Worm (Caenorhabditis elegans) whole organism, mixed stage, embryonic: ENCODE data around the gene srh-115.
"Not testable (repeated sequence)": the region's sequence is repeated elsewhere in the genome, so short reads cannot be mapped to it uniquely, and the experiment has no call there.

Source experiments
- M03D4.4 ChIP-seq: sonication (generic microtip); optimal IDR thresholded peaks from 2 replicates; lab custom pipeline; 2017; ENCODE audit warnings: mild to moderate bottlenecking, missing genetic modification characterization, missing compliant biosample characterization
- bed-3 ChIP-seq: fragments of 200-800 bp; sonication (Bioruptor generic); optimal IDR thresholded peaks from 3 replicates; lab custom pipeline; 2018; ENCODE audit warnings: mild to moderate bottlenecking, missing genetic modification characterization, moderate library complexity, missing compliant biosample characterization
- blmp-1 ChIP-seq: fragments of 150-350 bp; optimal IDR thresholded peaks from 2 replicates; lab custom pipeline; 2014; ENCODE audit warnings: missing biosample characterization, missing genetic modification characterization
- ceh-39 ChIP-seq: fragments of 150-350 bp; optimal IDR thresholded peaks from 2 replicates; lab custom pipeline; 2014; ENCODE audit warnings: missing biosample characterization, missing genetic modification characterization
- ceh-83 ChIP-seq: fragments of 200-800 bp; sonication (Bioruptor generic); optimal IDR thresholded peaks from 2 replicates; lab custom pipeline; 2018; ENCODE audit warnings: mild to moderate bottlenecking, missing genetic modification characterization, missing compliant biosample characterization
- ces-1 ChIP-seq: fragments of 150-350 bp; optimal IDR thresholded peaks from 2 replicates; lab custom pipeline; 2014; ENCODE audit warnings: missing biosample characterization, missing genetic modification reagents, missing genetic modification characterization
- cnd-1 ChIP-seq: fragments of 200-800 bp; sonication (Bioruptor generic); optimal IDR thresholded peaks from 2 replicates; lab custom pipeline; 2018; ENCODE audit warnings: mild to moderate bottlenecking, missing genetic modification characterization, missing compliant biosample characterization
- elt-1 ChIP-seq: sonication (generic microtip); optimal IDR thresholded peaks from 2 replicates; lab custom pipeline; 2017; ENCODE audit warnings: missing genetic modification characterization, mild to moderate bottlenecking, missing compliant biosample characterization, antibody characterized with exemption, moderate library complexity, borderline replicate concordance; ENCODE audit not compliant: insufficient read depth
- elt-3 ChIP-seq: fragments of 150-350 bp; optimal IDR thresholded peaks from 2 replicates; lab custom pipeline; 2014; ENCODE audit warnings: missing biosample characterization, missing genetic modification characterization
- flh-1 ChIP-seq: fragments of 200-800 bp; sonication (Bioruptor generic); optimal IDR thresholded peaks from 2 replicates; lab custom pipeline; 2018; ENCODE audit warnings: mild to moderate bottlenecking, missing genetic modification characterization, moderate library complexity, missing compliant biosample characterization
- hlh-1 ChIP-seq: fragments of 150-350 bp; optimal IDR thresholded peaks from 2 replicates; lab custom pipeline; 2014; ENCODE audit warnings: missing biosample characterization, missing genetic modification reagents, missing genetic modification characterization
- lin-13 ChIP-seq: fragments of 150-350 bp; optimal IDR thresholded peaks from 2 replicates; lab custom pipeline; 2014; ENCODE audit warnings: missing biosample characterization, missing genetic modification characterization
- lin-32 ChIP-seq: fragments of 200-800 bp; sonication (Bioruptor generic); optimal IDR thresholded peaks from 2 replicates; lab custom pipeline; 2018; ENCODE audit warnings: mild to moderate bottlenecking, missing genetic modification characterization, missing compliant biosample characterization
- lsy-2 ChIP-seq: fragments of 150-350 bp; optimal IDR thresholded peaks from 2 replicates; lab custom pipeline; 2014; ENCODE audit warnings: missing biosample characterization, missing genetic modification characterization
- mab-5 ChIP-seq: fragments of 150-350 bp; optimal IDR thresholded peaks from 2 replicates; lab custom pipeline; 2014; ENCODE audit warnings: missing biosample characterization, missing genetic modification characterization
- mep-1 ChIP-seq: fragments of 150-350 bp; optimal IDR thresholded peaks from 2 replicates; lab custom pipeline; 2017; ENCODE audit warnings: missing biosample characterization, missing genetic modification reagents, missing genetic modification characterization, inconsistent platforms
- nhr-28 ChIP-seq: fragments of 150-350 bp; optimal IDR thresholded peaks from 2 replicates; lab custom pipeline; 2014; ENCODE audit warnings: missing biosample characterization, missing genetic modification characterization
- nhr-76 ChIP-seq: sonication (generic microtip); optimal IDR thresholded peaks from 2 replicates; lab custom pipeline; 2017; ENCODE audit warnings: missing biosample characterization, missing genetic modification characterization
- pha-4 ChIP-seq: fragments of 150-350 bp; optimal IDR thresholded peaks from 2 replicates; lab custom pipeline; 2018; ENCODE audit warnings: missing biosample characterization, missing genetic modification reagents, missing genetic modification characterization
- sem-2 ChIP-seq: fragments of 200-800 bp; sonication (Bioruptor generic); optimal IDR thresholded peaks from 2 replicates; lab custom pipeline; 2018; ENCODE audit warnings: mild to moderate bottlenecking, missing genetic modification characterization, missing compliant biosample characterization
- sptf-1 ChIP-seq: sonication (generic microtip); optimal IDR thresholded peaks from 2 replicates; lab custom pipeline; 2017; ENCODE audit warnings: mild to moderate bottlenecking, missing genetic modification characterization, moderate library complexity, missing compliant biosample characterization
- tbx-8 ChIP-seq: fragments of 200-800 bp; sonication (Bioruptor generic); optimal IDR thresholded peaks from 2 replicates; lab custom pipeline; 2018; ENCODE audit warnings: mild to moderate bottlenecking, missing genetic modification characterization, moderate library complexity, missing compliant biosample characterization
- unc-120 ChIP-seq: sonication (generic microtip); optimal IDR thresholded peaks from 2 replicates; lab custom pipeline; 2017; ENCODE audit warnings: missing genetic modification characterization, missing compliant biosample characterization; ENCODE audit not compliant: poor library complexity, severe bottlenecking
- unc-39 ChIP-seq: fragments of 150-350 bp; optimal IDR thresholded peaks from 2 replicates; lab custom pipeline; 2014; ENCODE audit warnings: missing biosample characterization, missing genetic modification characterization
- unc-62 ChIP-seq: fragments of 150-350 bp; optimal IDR thresholded peaks from 2 replicates; lab custom pipeline; 2014; ENCODE audit warnings: missing biosample characterization, missing genetic modification reagents, missing genetic modification characterization
- ztf-11 ChIP-seq: fragments of 150-350 bp; optimal IDR thresholded peaks from 2 replicates; lab custom pipeline; 2014; ENCODE audit warnings: missing biosample characterization, missing genetic modification characterization

srh-115 gene

DNA sequence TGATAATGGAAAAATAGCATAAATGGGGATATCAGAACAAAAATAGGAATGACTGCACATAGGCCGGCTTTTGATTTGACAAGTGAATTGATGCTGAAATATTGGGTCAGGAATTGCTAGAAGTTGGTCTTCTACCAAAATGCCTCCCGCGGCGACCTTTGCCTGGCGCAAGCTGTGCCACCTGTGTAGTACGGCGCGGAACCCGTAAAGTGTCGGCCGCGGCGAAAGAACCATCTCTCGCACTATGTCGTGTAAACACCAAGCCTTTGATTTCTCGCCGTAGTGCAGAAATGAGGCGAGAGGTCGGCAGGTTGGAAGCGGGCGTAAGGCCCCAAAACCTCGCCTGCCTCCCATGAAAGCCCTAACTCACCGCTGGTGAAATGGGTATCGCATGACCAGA lies 5.8 kb downstream of the srh-115 start:
- TF ChIP-seq unc-62 (no peak), bed-3 (GFP tag; lab: Kevin White, UChicago) (no peak), nhr-28 (no peak), nhr-76 (tag; lab: Kevin White, UChicago) (no peak), sem-2 (GFP tag; lab: Kevin White, UChicago) (no peak), tbx-8 (no peak), ceh-83 (GFP tag; lab: Kevin White, UChicago) (no peak), lin-32 (GFP tag; lab: Kevin White, UChicago) (no peak), mab-5 (tag; lab: Kevin White, UChicago) (no peak), cnd-1 (tag; lab: Kevin White, UChicago) (no peak), lin-13 (no peak), elt-3 (tag; lab: Kevin White, UChicago) (no peak), ces-1 (GFP tag; lab: Kevin White, UChicago) (no peak), mep-1 (tag; lab: Kevin White, UChicago) (no peak), unc-120 (tag; lab: Kevin White, UChicago) (no peak), ztf-11 (tag; lab: Kevin White, UChicago) (no peak), flh-1 (GFP tag; lab: Kevin White, UChicago) (no peak), hlh-1 (tag; lab: Kevin White, UChicago) (no peak), lsy-2 (tag; lab: Kevin White, UChicago) (no peak), unc-39 (tag; lab: Kevin White, UChicago) (no peak)
- TF ChIP-seq, all 35 proteins: peak for 0

DNA sequence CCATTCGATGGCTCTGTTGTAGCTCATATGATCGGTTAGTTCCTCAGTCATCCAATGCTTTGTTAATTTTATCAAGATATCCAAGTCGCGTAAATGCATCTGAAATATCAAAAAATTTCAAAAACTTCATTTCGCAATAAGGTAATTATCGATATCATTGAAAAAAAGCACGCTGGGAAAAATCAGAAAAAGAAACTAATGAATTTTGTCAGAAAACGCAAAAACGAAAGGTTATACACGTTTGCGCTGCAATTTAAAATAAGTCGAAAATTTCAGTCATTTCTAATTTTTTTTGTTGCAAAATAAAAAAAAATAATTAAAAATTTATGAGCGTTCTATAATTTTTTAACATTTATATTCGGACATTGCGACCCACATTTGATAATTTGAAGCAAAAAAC lies 9.3 kb downstream of the srh-115 start, which contains the start of gene K10G4.3:
TSS of gene K10G4.3 (minus strand) at position 101 of the 400 bp plus-strand sequence.
- TF ChIP-seq unc-39, blmp-1, unc-120 (tag; lab: Kevin White, UChicago): not testable (repeated sequence)

ce11 chrV:17272112-17272511 lies 16.6 kb downstream of the srh-115 start:
- TF ChIP-seq unc-120 (tag; lab: Kevin White, UChicago) (no peak), nhr-76 (tag; lab: Kevin White, UChicago) (no peak), unc-39 (tag; lab: Kevin White, UChicago) (no peak), ceh-39 (tag; lab: Kevin White, UChicago) (no peak), sptf-1 (no peak), ztf-11 (tag; lab: Kevin White, UChicago) (no peak), unc-62 (no peak), lin-32 (GFP tag; lab: Kevin White, UChicago) (no peak), elt-3 (tag; lab: Kevin White, UChicago) (no peak), nhr-28 (no peak), flh-1 (GFP tag; lab: Kevin White, UChicago) (no peak), M03D4.4 (tag; lab: Kevin White, UChicago) (no peak)

DNA sequence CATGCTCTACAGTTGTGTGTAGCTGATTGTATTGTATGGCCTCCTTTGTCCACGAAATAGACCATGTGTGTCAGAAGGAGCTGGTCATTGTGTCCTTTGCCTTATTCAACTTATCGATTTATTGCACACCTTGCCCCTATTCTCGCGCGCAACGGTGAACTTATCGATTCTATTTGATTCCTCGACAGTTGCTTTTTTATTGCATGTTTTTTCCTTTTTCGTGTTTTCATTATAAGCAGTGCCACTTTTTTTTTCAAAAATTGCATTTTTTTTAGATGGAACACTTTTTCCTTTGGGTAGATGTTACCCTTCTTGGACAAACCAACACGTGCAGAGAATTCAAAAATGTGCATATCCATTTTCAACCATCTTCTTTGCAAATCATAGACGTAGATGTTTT lies 17.7 kb downstream of the srh-115 start, which contains the start of gene K10G4.10:
TSS of gene K10G4.10 (plus strand) at position 301 of the 400 bp plus-strand sequence.
- no peak for TF ChIP-seq flh-1 (GFP tag; lab: Kevin White, UChicago)
- no peak for TF ChIP-seq ztf-11 (tag; lab: Kevin White, UChicago)
- no peak for TF ChIP-seq elt-1 (tag; lab: Kevin White, UChicago)
- TF ChIP-seq unc-62, result no peak
- TF ChIP-seq pha-4 (tag; lab: Kevin White, UChicago), result no peak
- no peak for TF ChIP-seq elt-3 (tag; lab: Kevin White, UChicago)
- TF ChIP-seq, all 35 proteins: peak for 0

ce11 chrV:17284159-17284558 lies 28.6 kb downstream of the srh-115 start:
- TF ChIP-seq elt-3 (tag; lab: Kevin White, UChicago) (no peak), nhr-76 (tag; lab: Kevin White, UChicago) (no peak), blmp-1 (tag; lab: Kevin White, UChicago) (no peak), sptf-1 (no peak), mep-1 (tag; lab: Kevin White, UChicago) (no peak), cnd-1 (tag; lab: Kevin White, UChicago) (no peak), hlh-1 (tag; lab: Kevin White, UChicago) (no peak), unc-62 (no peak)

ce11 chrV:17292740-17293139 lies 37.2 kb downstream of the srh-115 start:
- TF ChIP-seq mep-1 (tag; lab: Kevin White, UChicago) (no peak), pha-4 (tag; lab: Kevin White, UChicago) (no peak), nhr-76 (tag; lab: Kevin White, UChicago) (no peak)
